Fruit fly (Drosophila melanogaster): ENCODE results near the gene Lar.
A peak's percentile ranks its signal among the peaks of the same experiment; 100 is the strongest.

Gene Lar

dm6 chr2L:19542268-19542773 is 44.1 kb upstream of the Lar start (continued):
- TF ChIP-seq PHDP (tag; optimal IDR thresholded peaks at IDR 0.05) (no peak), schlank (tag; optimal IDR thresholded peaks at IDR 0.05) (no peak), gsb-n (tag; optimal IDR thresholded peaks at IDR 0.05) (no peak), CG18619 (GFP tag; optimal IDR thresholded peaks at IDR 0.05) (no peak), slou (GFP tag; optimal IDR thresholded peaks at IDR 0.05) (no peak), aop (GFP tag; IDR thresholded peaks at IDR 0.05) (no peak), gcm2 (GFP tag; optimal IDR thresholded peaks at IDR 0.05) (no peak), Dip3 (GFP tag; optimal IDR thresholded peaks at IDR 0.05) (no peak), ci (GFP tag; IDR thresholded peaks at IDR 0.05) (no peak), CG15601 (tag; optimal IDR thresholded peaks at IDR 0.05) (peak; percentile 82), nom (GFP tag; optimal IDR thresholded peaks at IDR 0.05) (no peak), CG31388 (GFP tag; optimal IDR thresholded peaks at IDR 0.05) (no peak), CG5953 (GFP tag; IDR thresholded peaks at IDR 0.05) (no peak), CG34422 (GFP tag; IDR thresholded peaks at IDR 0.05) (peak; percentile 13; the same call in 1 of the 3 replicates), YL-1 (GFP tag; optimal IDR thresholded peaks at IDR 0.05) (peak; percentile 78), trh (GFP tag; optimal IDR thresholded peaks at IDR 0.05) (no peak), ind (GFP tag; optimal IDR thresholded peaks at IDR 0.05) (no peak), Meics (GFP tag; optimal IDR thresholded peaks at IDR 0.05) (no peak), Taf1 (GFP tag; IDR thresholded peaks at IDR 0.05) (no peak), Gsc (GFP tag; IDR thresholded peaks at IDR 0.05) (no peak), CG13123 (GFP tag; optimal IDR thresholded peaks at IDR 0.05) (no peak), pnt (GFP tag; optimal IDR thresholded peaks at IDR 0.05) (no peak), kah (GFP tag; optimal IDR thresholded peaks at IDR 0.05) (no peak), CG42726 (GFP tag; IDR thresholded peaks at IDR 0.05; ENCODE audit: partially characterized antibody) (no peak), ro (GFP tag; IDR thresholded peaks at IDR 0.05) (no peak), CG1602 (GFP tag; optimal IDR thresholded peaks at IDR 0.05) (no peak), Usf (GFP tag; optimal IDR thresholded peaks at IDR 0.05) (no peak), sna (GFP tag; IDR thresholded peaks at IDR 0.05; ENCODE audit: partially characterized antibody) (peak; percentile 90), repo (GFP tag; optimal IDR thresholded peaks at IDR 0.05) (no peak), slbo (GFP tag; IDR thresholded peaks at IDR 0.05) (no peak), CG10979 (tag; optimal IDR thresholded peaks at IDR 0.05) (no peak), lov (optimal IDR thresholded peaks at IDR 0.05) (no peak), lov (GFP tag; IDR thresholded peaks at IDR 0.05) (no peak), CG13894 (tag; optimal IDR thresholded peaks at IDR 0.05) (peak; percentile 28), lbe (GFP tag; optimal IDR thresholded peaks at IDR 0.05) (no peak), Oli (tag; optimal IDR thresholded peaks at IDR 0.05) (no peak), CG5180 (GFP tag; optimal IDR thresholded peaks at IDR 0.05) (no peak), zen (tag; optimal IDR thresholded peaks at IDR 0.05) (peak; percentile 8), so (GFP tag; IDR thresholded peaks at IDR 0.05) (no peak), CG18476 (GFP tag; optimal IDR thresholded peaks at IDR 0.05) (no peak), klu (GFP tag; IDR thresholded peaks at IDR 0.05) (no peak), dpn (GFP tag; optimal IDR thresholded peaks at IDR 0.05) (no peak), CG10654 (GFP tag; optimal IDR thresholded peaks at IDR 0.05) (no peak), usp (GFP tag; optimal IDR thresholded peaks at IDR 0.05) (no peak), h (optimal IDR thresholded peaks at IDR 0.05) (no peak), CG15514 (GFP tag; optimal IDR thresholded peaks at IDR 0.05) (peak; percentile 59), CG11723 (GFP tag; optimal IDR thresholded peaks at IDR 0.05) (no peak), Fer2 (tag; optimal IDR thresholded peaks at IDR 0.05) (no peak), CG4617 (GFP tag; optimal IDR thresholded peaks at IDR 0.05; ENCODE audit: borderline replicate concordance) (peak; percentile 2), CG2875 (GFP tag; optimal IDR thresholded peaks at IDR 0.05) (no peak), CG7987 (GFP tag; optimal IDR thresholded peaks at IDR 0.05) (no peak), sr (GFP tag; IDR thresholded peaks at IDR 0.05) (no peak)

Measured in whole organism, embryonic.